Worm (Caenorhabditis elegans): ENCODE data around the gene Y75B8A.10.
"Not testable (repeated sequence)": the region's sequence is repeated elsewhere in the genome, so short reads cannot be mapped to it uniquely, and the experiment has no call there.

Y75B8A.10 gene

ce11 chrIII:12186111-12186510, 3.3 kb upstream of the Y75B8A.10 start, which contains the start of gene lury-1:
Gene lury-1 (plus strand): TSS chrIII:12186411.
- TF ChIP-seq hmg-1.2 (GFP tag; IDR thresholded peaks at IDR 0.05) (no peak), C17E4.6 (GFP tag; IDR thresholded peaks at IDR 0.05) (no peak), attf-5 (GFP tag; optimal IDR thresholded peaks at IDR 0.05) (no peak), Y95B8A.8 (GFP tag; IDR thresholded peaks at IDR 0.05) (no peak), ceh-58 (GFP tag; IDR thresholded peaks at IDR 0.05) (no peak), egrh-3 (GFP tag; IDR thresholded peaks at IDR 0.05) (no peak), B0261.1 (tag; optimal IDR thresholded peaks at IDR 0.05) (no peak), nhr-179 (tag; optimal IDR thresholded peaks at IDR 0.05) (no peak), K12H6.12 (tag; optimal IDR thresholded peaks at IDR 0.05) (no peak), lsl-1 (GFP tag; optimal IDR thresholded peaks at IDR 0.05) (no peak), ztf-6 (GFP tag; IDR thresholded peaks at IDR 0.05) (no peak), let-526 (GFP tag; IDR thresholded peaks at IDR 0.05) (no peak), F39B2.1 (GFP tag; IDR thresholded peaks at IDR 0.05) (no peak), ets-4 (GFP tag; optimal IDR thresholded peaks at IDR 0.05) (no peak), nfya-2 (GFP tag; IDR thresholded peaks at IDR 0.05) (no peak), pha-4 (tag; optimal IDR thresholded peaks at IDR 0.05) (no peak), hrde-1 (tag; optimal IDR thresholded peaks at IDR 0.05; ENCODE audit: borderline replicate concordance) (no peak), him-1 (tag; optimal IDR thresholded peaks at IDR 0.05) (no peak), pbrm-1 (GFP tag; IDR thresholded peaks at IDR 0.05) (no peak), ztf-22 (GFP tag; optimal IDR thresholded peaks at IDR 0.05) (no peak)

ce11 chrIII:12178121-12178520, 4.7 kb downstream of the Y75B8A.10 start:
- TF ChIP-seq tlf-1 (GFP tag; optimal IDR thresholded peaks at IDR 0.05) (no peak), bed-2 (GFP tag; IDR thresholded peaks at IDR 0.05) (no peak), xnd-1 (tag; optimal IDR thresholded peaks at IDR 0.05) (no peak), Y53F4B.3 (GFP tag; IDR thresholded peaks at IDR 0.05) (no peak), madf-10 (tag; optimal IDR thresholded peaks at IDR 0.05) (no peak), die-1 (tag; optimal IDR thresholded peaks at IDR 0.05) (no peak), ceh-79 (tag; optimal IDR thresholded peaks at IDR 0.05) (no peak), hlh-26 (GFP tag; conservative IDR thresholded peaks at IDR 0.05) (no peak), snpc-4 (GFP tag; optimal IDR thresholded peaks at IDR 0.05) (no peak), snpc-4 (tag; optimal IDR thresholded peaks at IDR 0.05) (no peak), egl-18 (GFP tag; IDR thresholded peaks at IDR 0.05) (no peak), dpl-1 (GFP tag; optimal IDR thresholded peaks at IDR 0.05) (no peak), ceh-40 (GFP tag; IDR thresholded peaks at IDR 0.05) (no peak), bed-1 (GFP tag; IDR thresholded peaks at IDR 0.05) (no peak), nfya-1 (tag; optimal IDR thresholded peaks at IDR 0.05; ENCODE audit: borderline replicate concordance, insufficient read depth) (no peak), F57C9.4 (tag; optimal IDR thresholded peaks at IDR 0.05) (no peak)

- not testable (repeated sequence) for TF ChIP-seq egl-18, hmg-20, egl-44 (GFP tag; IDR thresholded peaks at IDR 0.05)
These were observed 5.7 kb downstream of the Y75B8A.10 start, which contains the start of gene gly-11 for ce11 chrIII:12177145-12177544. Gene gly-11 (minus strand): TSS chrIII:12177245.
